Fruit fly (Drosophila melanogaster): ENCODE data around the gene moody.

Gene moody

dm6 chrX:2076412-2077357 lies 26.8 kb upstream of the moody start, which contains the start of gene CG4025:
Gene CG4025, plus strand, starts transcription at chrX:2076966.
- no peak for TF ChIP-seq Vsx2 (GFP tag; optimal IDR thresholded peaks at IDR 0.05; ENCODE audit: partially characterized antibody)
- TF ChIP-seq Rel (GFP tag; optimal IDR thresholded peaks at IDR 0.05), result no peak
- TF ChIP-seq Rel (tag; optimal IDR thresholded peaks at IDR 0.05), result peak; percentile 98
- TF ChIP-seq Myc (optimal IDR thresholded peaks at IDR 0.05), result peak; percentile 83
- TF ChIP-seq Jra (GFP tag; optimal IDR thresholded peaks at IDR 0.05), result peak; percentile 48

- TF ChIP-seq N (GFP tag; optimal IDR thresholded peaks at IDR 0.05), result no peak
- TF ChIP-seq Hr83 (GFP tag; optimal IDR thresholded peaks at IDR 0.05; ENCODE audit: poor library complexity, severe bottlenecking), result no peak
- peak; percentile 9 for TF ChIP-seq fru (GFP tag; optimal IDR thresholded peaks at IDR 0.05)
- TF ChIP-seq Rel (GFP tag; optimal IDR thresholded peaks at IDR 0.05), result no peak
- peak; percentile 30 for TF ChIP-seq Rel (tag; optimal IDR thresholded peaks at IDR 0.05)
- peak; percentile 10 for TF ChIP-seq Myc (optimal IDR thresholded peaks at IDR 0.05)
- TF ChIP-seq foxo (GFP tag; optimal IDR thresholded peaks at IDR 0.05), result peak in 1 of 2 experiments; percentile 1
- TF ChIP-seq HLH106 (tag; optimal IDR thresholded peaks at IDR 0.05), result peak; percentile 0
Observed at dm6 chrX:2075846-2076377, 26.0 kb upstream of the moody start, which contains the start of gene CG4045. Gene CG4045, minus strand, starts transcription at chrX:2075900.

dm6 chrX:2073325-2073724 lies 23.4 kb upstream of the moody start, which contains the start of gene CG4199:
Gene CG4199, minus strand, starts transcription at chrX:2073483.
- TF ChIP-seq Hr78 (GFP tag; optimal IDR thresholded peaks at IDR 0.05) (no peak), lola (GFP tag; optimal IDR thresholded peaks at IDR 0.05) (no peak), Mio (GFP tag; optimal IDR thresholded peaks at IDR 0.05) (no peak), OdsH (GFP tag; optimal IDR thresholded peaks at IDR 0.05) (no peak), GATAd (GFP tag; optimal IDR thresholded peaks at IDR 0.05) (no peak), foxo (GFP tag; optimal IDR thresholded peaks at IDR 0.05) (peak in 1 of 2 experiments; percentile 27), br (GFP tag; optimal IDR thresholded peaks at IDR 0.05) (no peak), HLH106 (tag; optimal IDR thresholded peaks at IDR 0.05) (no peak), Rel (GFP tag; optimal IDR thresholded peaks at IDR 0.05) (no peak), Rel (tag; optimal IDR thresholded peaks at IDR 0.05) (peak; percentile 58), h (GFP tag; optimal IDR thresholded peaks at IDR 0.05) (peak; percentile 18), usp (GFP tag; optimal IDR thresholded peaks at IDR 0.05) (no peak), fru (GFP tag; optimal IDR thresholded peaks at IDR 0.05) (peak; percentile 12), dl (GFP tag; optimal IDR thresholded peaks at IDR 0.05; ENCODE audit: insufficient read depth in 1 of 2, partially characterized antibody in 2 of 2) (no peak), Jra (GFP tag; optimal IDR thresholded peaks at IDR 0.05) (no peak), brk (GFP tag; optimal IDR thresholded peaks at IDR 0.05) (no peak), Myc (optimal IDR thresholded peaks at IDR 0.05) (no peak), ey (GFP tag; optimal IDR thresholded peaks at IDR 0.05) (no peak), dmrt93B (GFP tag; optimal IDR thresholded peaks at IDR 0.05) (no peak)

- TF ChIP-seq h (GFP tag; optimal IDR thresholded peaks at IDR 0.05), result peak; percentile 91
- peak; percentile 81 for TF ChIP-seq psq (GFP tag; optimal IDR thresholded peaks at IDR 0.05)
- TF ChIP-seq sv (GFP tag; optimal IDR thresholded peaks at IDR 0.05), result peak; percentile 8
- peak; percentile 70 for TF ChIP-seq CG9705 (GFP tag; optimal IDR thresholded peaks at IDR 0.05)
- no peak for TF ChIP-seq Abd-B (GFP tag; optimal IDR thresholded peaks at IDR 0.05)
- peak; percentile 77 for TF ChIP-seq dmrt93B (GFP tag; optimal IDR thresholded peaks at IDR 0.05)
- no peak for TF ChIP-seq Myc (optimal IDR thresholded peaks at IDR 0.05)
- TF ChIP-seq CG32264 (GFP tag; optimal IDR thresholded peaks at IDR 0.05), result peak; percentile 58
- peak; percentile 20 for TF ChIP-seq Mio (GFP tag; optimal IDR thresholded peaks at IDR 0.05)
- TF ChIP-seq br (GFP tag; optimal IDR thresholded peaks at IDR 0.05), result peak; percentile 90
- TF ChIP-seq Vsx2 (GFP tag; optimal IDR thresholded peaks at IDR 0.05; ENCODE audit: partially characterized antibody), result no peak
- TF ChIP-seq Hr83 (GFP tag; optimal IDR thresholded peaks at IDR 0.05; ENCODE audit: poor library complexity, severe bottlenecking), result no peak
- peak; percentile 83 for TF ChIP-seq Hnf4 (GFP tag; optimal IDR thresholded peaks at IDR 0.05)
- TF ChIP-seq lola (GFP tag; optimal IDR thresholded peaks at IDR 0.05), result no peak
- TF ChIP-seq HLH106 (tag; optimal IDR thresholded peaks at IDR 0.05), result peak; percentile 83
- no peak for TF ChIP-seq dsf (GFP tag; optimal IDR thresholded peaks at IDR 0.05; ENCODE audit: borderline replicate concordance)
- no peak for TF ChIP-seq Dfd (GFP tag; optimal IDR thresholded peaks at IDR 0.05)
- TF ChIP-seq GATAd (GFP tag; optimal IDR thresholded peaks at IDR 0.05), result no peak
- TF ChIP-seq CrebA (GFP tag; optimal IDR thresholded peaks at IDR 0.05; ENCODE audit: borderline replicate concordance), result no peak
- peak; percentile 96 for TF ChIP-seq woc (GFP tag; optimal IDR thresholded peaks at IDR 0.05)
- peak; percentile 94 for TF ChIP-seq fru (GFP tag; optimal IDR thresholded peaks at IDR 0.05)
- no peak for TF ChIP-seq Hr78 (GFP tag; optimal IDR thresholded peaks at IDR 0.05)
- peak; percentile 93 for TF ChIP-seq ey (GFP tag; optimal IDR thresholded peaks at IDR 0.05)
- TF ChIP-seq N (GFP tag; optimal IDR thresholded peaks at IDR 0.05), result no peak
- TF ChIP-seq Rel (GFP tag; optimal IDR thresholded peaks at IDR 0.05), result peak; percentile 38
- TF ChIP-seq Rel (tag; optimal IDR thresholded peaks at IDR 0.05), result peak; percentile 54
- TF ChIP-seq OdsH (GFP tag; optimal IDR thresholded peaks at IDR 0.05), result peak; percentile 87
- peak; percentile 90 for TF ChIP-seq rgr (GFP tag; optimal IDR thresholded peaks at IDR 0.05)
- no peak for TF ChIP-seq tai (GFP tag; optimal IDR thresholded peaks at IDR 0.05)
- TF ChIP-seq pan (optimal IDR thresholded peaks at IDR 0.05), result no peak
- no peak for TF ChIP-seq brk (GFP tag; optimal IDR thresholded peaks at IDR 0.05)
- TF ChIP-seq Jra (GFP tag; optimal IDR thresholded peaks at IDR 0.05), result no peak
- peak; percentile 5 to 92 for TF ChIP-seq foxo (GFP tag; optimal IDR thresholded peaks at IDR 0.05)
Observed at dm6 chrX:2071878-2072817, 22.2 kb upstream of the moody start, which contains the start of gene Rtca. Gene Rtca, plus strand, starts transcription at chrX:2072413.

All from whole organism, wandering third instar larva.